Worm (Caenorhabditis elegans) whole organism, young adult: ENCODE results near the gene F47B7.3.

Experiments
- akir-1 ChIP-seq: fragments of 200-800 bp; sonication (Bioruptor generic); optimal IDR thresholded peaks from 2 replicates; lab custom pipeline; 2018; ENCODE audit warnings: mild to moderate bottlenecking, missing genetic modification characterization, moderate library complexity, missing compliant biosample characterization
- dpl-1 ChIP-seq: fragments of 150-350 bp; optimal IDR thresholded peaks from 2 replicates; lab custom pipeline; 2014; ENCODE audit warnings: missing biosample characterization, missing genetic modification reagents, missing genetic modification characterization
- ets-4 ChIP-seq: fragments of 200-800 bp; sonication (Bioruptor generic); optimal IDR thresholded peaks from 2 replicates; lab custom pipeline; 2018; ENCODE audit warnings: mild to moderate bottlenecking, missing genetic modification characterization, missing compliant biosample characterization
- lin-26 ChIP-seq: fragments of 200-800 bp; sonication (Bioruptor generic); IDR thresholded peaks from 2 replicates; pipeline ENCODE4 v1.3.6; 2022; ENCODE audit warnings: missing genetic modification reagents, missing genetic modification characterization, missing compliant biosample characterization
- nfya-2 ChIP-seq: fragments of 200-800 bp; sonication (Bioruptor generic); IDR thresholded peaks from 2 replicates; pipeline ENCODE4 v1.3.6; 2022; ENCODE audit warnings: missing genetic modification reagents, missing genetic modification characterization, missing compliant biosample characterization
- pbrm-1 ChIP-seq: fragments of 200-800 bp; sonication (Bioruptor generic); IDR thresholded peaks from 2 replicates; pipeline ENCODE4 v1.3.6; 2022; ENCODE audit warnings: missing genetic modification reagents, missing genetic modification characterization, missing compliant biosample characterization
- unc-130 ChIP-seq: sonication (generic microtip); optimal IDR thresholded peaks from 2 replicates; lab custom pipeline; 2016; ENCODE audit warnings: missing genetic modification reagents, missing genetic modification characterization, missing compliant biosample characterization
- unc-62 ChIP-seq: fragments of 150-350 bp; optimal IDR thresholded peaks from 2 replicates; lab custom pipeline; 2014; ENCODE audit warnings: missing biosample characterization, missing genetic modification reagents, missing genetic modification characterization

- TF ChIP-seq dpl-1, result no peak
- no peak for TF ChIP-seq lin-26
- TF ChIP-seq nfya-2 (GFP tag; lab: Robert Waterston, UW), result no peak
- no peak for TF ChIP-seq unc-130 (GFP tag; lab: Kevin White, UChicago)
- no peak for TF ChIP-seq ets-4 (GFP tag; lab: Kevin White, UChicago)
- TF ChIP-seq pbrm-1 (GFP tag; lab: Robert Waterston, UW), result no peak
- TF ChIP-seq unc-62 (GFP tag; lab: Kevin White, UChicago), result no peak
- TF ChIP-seq akir-1, result no peak
Measured at ce11 chrX:3743190-3743589, 21.0 kb downstream of the F47B7.3 start.
